Fruit fly (Drosophila melanogaster): ENCODE data around the gene CG33120.

CG33120 gene

DNA sequence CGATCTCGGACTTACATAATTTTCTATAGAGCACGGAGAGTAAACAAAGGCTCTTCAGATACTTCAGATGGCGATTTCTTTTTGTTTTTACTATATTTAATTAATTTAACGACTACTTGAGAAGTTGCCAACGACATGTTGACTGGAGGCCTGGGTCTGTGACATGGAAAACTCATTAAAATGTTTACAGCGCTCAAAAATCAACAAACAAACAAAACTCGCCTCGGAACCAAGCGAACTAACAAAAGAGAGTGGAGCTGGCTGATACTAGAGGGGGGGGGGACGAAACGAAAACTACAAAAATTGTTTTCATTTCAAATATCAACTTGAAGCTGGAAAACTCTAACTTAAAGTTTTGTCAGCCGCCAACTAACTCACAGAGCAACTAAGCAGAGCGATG, 34.1 kb upstream of the CG33120 start:
- TF ChIP-seq Mnt (GFP tag; optimal IDR thresholded peaks at IDR 0.05) (no peak), ovo (GFP tag; optimal IDR thresholded peaks at IDR 0.05) (no peak), Clk (GFP tag; optimal IDR thresholded peaks at IDR 0.05) (no peak), CG14711 (tag; optimal IDR thresholded peaks at IDR 0.05) (no peak), Crg-1 (GFP tag; optimal IDR thresholded peaks at IDR 0.05) (no peak), bab1 (GFP tag; optimal IDR thresholded peaks at IDR 0.05) (no peak)

DNA sequence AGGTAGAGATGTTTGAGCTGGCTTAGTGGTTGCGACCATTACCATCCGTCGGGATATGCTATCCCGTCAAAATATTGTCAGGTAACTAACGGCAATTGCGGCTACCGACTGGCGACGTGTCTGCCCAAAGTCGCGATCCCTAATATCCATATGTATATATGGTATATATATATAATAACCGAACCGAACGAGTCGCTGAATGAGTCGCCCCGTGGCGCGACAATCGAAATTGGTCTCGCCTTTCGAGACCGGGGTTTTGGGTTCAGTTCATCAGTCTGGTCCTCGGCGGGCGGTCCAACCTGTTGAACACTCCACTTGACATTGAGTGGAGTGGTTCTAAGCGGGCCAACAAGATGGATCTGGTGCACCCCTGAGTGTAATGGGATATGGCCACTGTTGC, 30.8 kb upstream of the CG33120 start:
- TF ChIP-seq CG14711 (tag; optimal IDR thresholded peaks at IDR 0.05) (no peak), Hr96 (GFP tag; optimal IDR thresholded peaks at IDR 0.05) (no peak), cnc (optimal IDR thresholded peaks at IDR 0.05) (no peak), ovo (GFP tag; optimal IDR thresholded peaks at IDR 0.05) (no peak), Mnt (GFP tag; optimal IDR thresholded peaks at IDR 0.05) (no peak), CG7045 (GFP tag; optimal IDR thresholded peaks at IDR 0.05) (no peak), CG33017 (tag; optimal IDR thresholded peaks at IDR 0.05) (no peak), bab1 (GFP tag; optimal IDR thresholded peaks at IDR 0.05) (no peak), CG11617 (GFP tag; optimal IDR thresholded peaks at IDR 0.05) (no peak)

DNA sequence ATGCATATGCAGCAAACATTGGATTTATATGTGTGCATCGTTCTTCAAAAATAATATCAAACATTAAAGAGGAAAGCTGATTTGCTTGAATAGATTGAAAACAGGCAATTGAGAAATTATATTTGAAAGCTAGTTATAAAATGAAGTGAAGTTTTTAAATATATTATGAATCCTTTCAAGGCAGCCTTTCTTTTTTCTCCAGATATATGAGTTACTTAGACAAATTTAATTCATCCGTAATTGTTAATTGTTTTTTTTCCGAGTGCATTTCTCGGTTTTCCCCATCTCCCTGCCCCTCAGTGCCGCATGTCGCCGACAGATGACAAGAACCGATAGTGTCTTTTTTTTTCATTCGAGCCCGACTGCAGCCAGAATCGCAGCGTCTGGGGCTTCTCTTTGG, 27.4 kb upstream of the CG33120 start:
- TF ChIP-seq toe (GFP tag; optimal IDR thresholded peaks at IDR 0.05) (no peak), kay (GFP tag; ENCODE audit: borderline replicate concordance) (no peak), pad (GFP tag; optimal IDR thresholded peaks at IDR 0.05) (no peak), Mnt (GFP tag; optimal IDR thresholded peaks at IDR 0.05) (no peak), Clk (GFP tag; optimal IDR thresholded peaks at IDR 0.05) (no peak), CG14711 (tag; optimal IDR thresholded peaks at IDR 0.05) (no peak), CG7101 (tag; optimal IDR thresholded peaks at IDR 0.05) (no peak), bab1 (GFP tag; optimal IDR thresholded peaks at IDR 0.05) (no peak), CG5204 (GFP tag; optimal IDR thresholded peaks at IDR 0.05) (no peak), ovo (GFP tag; optimal IDR thresholded peaks at IDR 0.05) (no peak)

DNA sequence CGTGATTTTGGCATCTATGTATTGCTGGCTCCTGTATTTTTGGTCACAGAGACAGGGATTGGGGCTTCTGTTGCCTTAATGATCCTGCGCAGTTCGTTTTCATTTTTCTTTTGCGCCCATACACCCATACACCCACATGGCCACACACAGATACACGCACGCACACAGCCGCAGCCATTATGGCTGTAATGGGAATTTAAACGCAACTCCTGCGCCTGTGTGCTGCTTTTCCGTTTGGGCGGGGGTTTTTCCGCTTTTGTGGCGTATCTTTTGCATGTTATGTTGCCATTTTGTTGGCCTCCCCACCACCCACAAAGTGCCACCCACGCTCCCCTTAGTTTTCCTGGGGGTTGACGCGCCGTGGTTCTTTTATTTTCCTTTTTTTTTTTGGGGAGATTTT, 23.4 kb upstream of the CG33120 start:
- TF ChIP-seq Hr96 (GFP tag; optimal IDR thresholded peaks at IDR 0.05) (no peak), tj (GFP tag; optimal IDR thresholded peaks at IDR 0.05) (no peak), CG7101 (tag; optimal IDR thresholded peaks at IDR 0.05) (no peak), cnc (optimal IDR thresholded peaks at IDR 0.05) (no peak), CG5204 (GFP tag; optimal IDR thresholded peaks at IDR 0.05) (no peak), Crg-1 (GFP tag; optimal IDR thresholded peaks at IDR 0.05) (no peak), CG1620 (GFP tag; optimal IDR thresholded peaks at IDR 0.05) (no peak), pad (GFP tag; optimal IDR thresholded peaks at IDR 0.05) (no peak), kay (GFP tag; ENCODE audit: borderline replicate concordance) (no peak), CG11617 (GFP tag; optimal IDR thresholded peaks at IDR 0.05) (no peak), toe (GFP tag; optimal IDR thresholded peaks at IDR 0.05) (no peak), Clk (GFP tag; optimal IDR thresholded peaks at IDR 0.05) (no peak), Mnt (GFP tag; optimal IDR thresholded peaks at IDR 0.05) (no peak), CG7045 (GFP tag; optimal IDR thresholded peaks at IDR 0.05) (no peak), CG12768 (GFP tag; optimal IDR thresholded peaks at IDR 0.05) (no peak), CG14711 (tag; optimal IDR thresholded peaks at IDR 0.05) (no peak), bab1 (GFP tag; optimal IDR thresholded peaks at IDR 0.05) (no peak), cic (GFP tag; optimal IDR thresholded peaks at IDR 0.05) (no peak)

DNA sequence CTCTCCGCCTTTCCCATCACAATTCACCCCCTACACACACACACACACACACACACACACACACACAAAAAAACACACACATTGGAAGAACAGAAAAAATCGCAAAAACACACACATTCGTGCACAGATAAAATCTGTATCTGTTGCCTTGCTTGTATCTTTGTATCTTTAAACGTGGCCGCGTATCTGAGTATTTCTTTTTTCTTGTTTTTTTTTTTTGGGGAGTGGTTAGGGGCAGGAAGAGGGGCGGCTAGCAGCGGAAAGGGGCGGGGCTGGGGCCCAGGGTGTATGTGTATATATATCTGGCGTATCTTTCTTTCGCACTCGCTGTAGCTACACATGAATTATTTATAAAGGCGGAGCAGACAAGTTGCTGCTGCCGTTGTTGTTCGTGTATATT, 22.2 kb upstream of the CG33120 start:
- no peak for TF ChIP-seq Crg-1 (GFP tag; optimal IDR thresholded peaks at IDR 0.05)
- no peak for TF ChIP-seq ovo (GFP tag; optimal IDR thresholded peaks at IDR 0.05)
- no peak for TF ChIP-seq CG1620 (GFP tag; optimal IDR thresholded peaks at IDR 0.05)
- no peak for TF ChIP-seq tj (GFP tag; optimal IDR thresholded peaks at IDR 0.05)
- TF ChIP-seq cnc (optimal IDR thresholded peaks at IDR 0.05) = no peak
- no peak for TF ChIP-seq kay (GFP tag; ENCODE audit: borderline replicate concordance)
- no peak for TF ChIP-seq toe (GFP tag; optimal IDR thresholded peaks at IDR 0.05)
- no peak for TF ChIP-seq bab1 (GFP tag; optimal IDR thresholded peaks at IDR 0.05)
- TF ChIP-seq CG7101 (tag; optimal IDR thresholded peaks at IDR 0.05) = no peak
- TF ChIP-seq CG5204 (GFP tag; optimal IDR thresholded peaks at IDR 0.05) = no peak
- no peak for TF ChIP-seq CG12768 (GFP tag; optimal IDR thresholded peaks at IDR 0.05)
- TF ChIP-seq pad (GFP tag; optimal IDR thresholded peaks at IDR 0.05) = no peak
- no peak for TF ChIP-seq CG14711 (tag; optimal IDR thresholded peaks at IDR 0.05)
- TF ChIP-seq Hr96 (GFP tag; optimal IDR thresholded peaks at IDR 0.05) = no peak
- no peak for TF ChIP-seq cic (GFP tag; optimal IDR thresholded peaks at IDR 0.05)
- no peak for TF ChIP-seq CG11617 (GFP tag; optimal IDR thresholded peaks at IDR 0.05)
- TF ChIP-seq Clk (GFP tag; optimal IDR thresholded peaks at IDR 0.05) = no peak
- TF ChIP-seq CG7045 (GFP tag; optimal IDR thresholded peaks at IDR 0.05) = no peak
- no peak for TF ChIP-seq CG33017 (tag; optimal IDR thresholded peaks at IDR 0.05)

DNA sequence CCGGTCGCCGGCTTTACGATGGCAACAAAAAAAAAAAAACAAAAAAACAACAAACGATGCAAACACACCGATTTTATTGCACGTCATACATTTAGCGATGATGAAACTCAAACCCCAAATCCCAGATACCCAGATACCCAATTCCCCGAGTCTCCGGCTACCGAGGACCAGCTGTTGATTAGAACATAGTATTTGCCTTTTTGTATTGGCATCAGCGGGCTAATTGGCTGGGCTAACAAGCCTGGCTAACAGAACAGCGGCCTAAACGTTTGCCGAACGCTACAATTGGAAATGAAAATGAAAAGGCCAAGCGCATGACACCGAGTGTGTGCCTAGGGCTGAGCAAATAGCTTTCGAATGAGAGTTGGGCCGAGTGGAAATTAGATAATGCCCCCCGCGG, 20.6 kb upstream of the CG33120 start:
- TF ChIP-seq CG5204 (GFP tag; optimal IDR thresholded peaks at IDR 0.05) = no peak
- TF ChIP-seq kay (GFP tag; ENCODE audit: borderline replicate concordance) = peak; percentile 57

DNA sequence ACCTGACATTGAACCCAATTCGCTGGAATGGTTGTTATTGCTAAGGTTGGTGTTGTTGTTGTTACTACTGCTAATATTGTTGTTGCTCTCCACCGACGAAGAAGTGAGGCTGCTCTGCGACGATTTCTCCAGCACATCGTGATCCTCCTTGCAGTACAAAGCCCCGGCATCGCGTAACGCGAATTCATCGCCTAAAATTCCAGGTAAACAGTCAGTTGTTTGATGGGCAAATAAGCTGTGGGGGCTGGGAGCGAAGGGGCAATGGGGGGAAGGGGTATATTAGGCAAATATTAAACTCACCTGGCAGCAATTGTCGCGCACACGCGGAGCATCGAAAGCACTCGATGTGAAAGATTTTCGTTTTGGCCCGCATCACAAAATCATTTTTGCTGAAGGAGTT, 19.7 kb upstream of the CG33120 start:
- TF ChIP-seq tj (GFP tag; optimal IDR thresholded peaks at IDR 0.05) (no peak), Hr96 (GFP tag; optimal IDR thresholded peaks at IDR 0.05) (no peak), bab1 (GFP tag; optimal IDR thresholded peaks at IDR 0.05) (no peak), CG11617 (GFP tag; optimal IDR thresholded peaks at IDR 0.05) (no peak), kay (GFP tag; ENCODE audit: borderline replicate concordance) (no peak), cic (GFP tag; optimal IDR thresholded peaks at IDR 0.05) (no peak), Crg-1 (GFP tag; optimal IDR thresholded peaks at IDR 0.05) (no peak), CG7045 (GFP tag; optimal IDR thresholded peaks at IDR 0.05) (no peak), CG5204 (GFP tag; optimal IDR thresholded peaks at IDR 0.05) (no peak), toe (GFP tag; optimal IDR thresholded peaks at IDR 0.05) (no peak), ovo (GFP tag; optimal IDR thresholded peaks at IDR 0.05) (no peak), pad (GFP tag; optimal IDR thresholded peaks at IDR 0.05) (no peak), CG14711 (tag; optimal IDR thresholded peaks at IDR 0.05) (no peak), CG12768 (GFP tag; optimal IDR thresholded peaks at IDR 0.05) (no peak), Clk (GFP tag; optimal IDR thresholded peaks at IDR 0.05) (no peak), cnc (optimal IDR thresholded peaks at IDR 0.05) (no peak), CG1620 (GFP tag; optimal IDR thresholded peaks at IDR 0.05) (no peak), CG33017 (tag; optimal IDR thresholded peaks at IDR 0.05) (no peak), Mnt (GFP tag; optimal IDR thresholded peaks at IDR 0.05) (no peak), CG7101 (tag; optimal IDR thresholded peaks at IDR 0.05) (no peak)
